Fruit fly (Drosophila melanogaster) whole organism, embryonic: ENCODE data around the gene RapGAP1.

Source experiments
- CG10267 ChIP-seq: fragments of 200-800 bp; sonication (Bioruptor generic); optimal IDR thresholded peaks from 2 replicates; lab custom pipeline; 2018; ENCODE audit warnings: missing biosample characterization, mild to moderate bottlenecking, missing genetic modification characterization, moderate library complexity
- CG10431 ChIP-seq: fragments of 200-800 bp; sonication (Bioruptor generic); optimal IDR thresholded peaks from 3 replicates; lab custom pipeline; 2018; ENCODE audit warnings: missing biosample characterization, mild to moderate bottlenecking, missing genetic modification characterization
- CG11456 ChIP-seq: fragments of 200-800 bp; sonication (Bioruptor generic); IDR thresholded peaks from 3 replicates; pipeline ENCODE4 v1.3.6; 2022; ENCODE audit warnings: missing biosample characterization, missing genetic modification characterization
- CG11504 ChIP-seq: fragments of 200-800 bp; sonication (Bioruptor generic); optimal IDR thresholded peaks from 3 replicates; lab custom pipeline; 2019; ENCODE audit warnings: missing biosample characterization, mild to moderate bottlenecking, missing genetic modification characterization, moderate library complexity
- CG11723 ChIP-seq: fragments of 200-800 bp; sonication (Bioruptor generic); optimal IDR thresholded peaks from 2 replicates; lab custom pipeline; 2017; ENCODE audit warnings: missing biosample characterization, mild to moderate bottlenecking, missing genetic modification characterization
- CG13296 ChIP-seq: fragments of 200-800 bp; sonication (Bioruptor generic); optimal IDR thresholded peaks from 3 replicates; lab custom pipeline; 2018; ENCODE audit warnings: missing biosample characterization, mild to moderate bottlenecking, missing genetic modification characterization
- CG13424 ChIP-seq: fragments of 200-800 bp; sonication (Bioruptor generic); optimal IDR thresholded peaks from 2 replicates; lab custom pipeline; 2019; ENCODE audit warnings: missing biosample characterization, mild to moderate bottlenecking, missing genetic modification characterization, moderate library complexity
- CG13894 ChIP-seq: fragments of 200-800 bp; sonication (Bioruptor generic); optimal IDR thresholded peaks from 3 replicates; lab custom pipeline; 2018; ENCODE audit warnings: missing biosample characterization, mild to moderate bottlenecking, missing genetic modification characterization, moderate library complexity
- CG15514 ChIP-seq: fragments of 200-800 bp; sonication (Bioruptor generic); optimal IDR thresholded peaks from 3 replicates; lab custom pipeline; 2017; ENCODE audit warnings: missing biosample characterization, missing genetic modification characterization, mild to moderate bottlenecking, moderate library complexity, missing genetic modification reagents
- CG18476 ChIP-seq: fragments of 200-800 bp; sonication (Bioruptor generic); optimal IDR thresholded peaks from 2 replicates; lab custom pipeline; 2016; ENCODE audit warnings: missing biosample characterization, mild to moderate bottlenecking, missing genetic modification characterization
- CG18599 ChIP-seq: fragments of 200-800 bp; sonication (Bioruptor generic); optimal IDR thresholded peaks from 3 replicates; lab custom pipeline; 2017; ENCODE audit warnings: missing biosample characterization, missing genetic modification characterization, mild to moderate bottlenecking, moderate library complexity, missing genetic modification reagents
- CG2116 ChIP-seq: fragments of 200-800 bp; sonication (Bioruptor generic); optimal IDR thresholded peaks from 3 replicates; lab custom pipeline; 2018; ENCODE audit warnings: missing biosample characterization, mild to moderate bottlenecking, missing genetic modification characterization
- CG31365 ChIP-seq: fragments of 200-800 bp; sonication (Bioruptor generic); optimal IDR thresholded peaks from 2 replicates; lab custom pipeline; 2018; ENCODE audit warnings: missing biosample characterization, mild to moderate bottlenecking, missing genetic modification characterization
- CG34224 ChIP-seq: fragments of 200-800 bp; sonication (Bioruptor generic); IDR thresholded peaks from 3 replicates; pipeline ENCODE4 v1.3.6; 2022; ENCODE audit warnings: missing biosample characterization, missing genetic modification characterization; ENCODE audit not compliant: partially characterized antibody
- CG34422 ChIP-seq: fragments of 200-800 bp; sonication (Bioruptor generic); IDR thresholded peaks from 3 replicates; pipeline ENCODE4 v1.3.6; 2022; ENCODE audit warnings: missing biosample characterization, missing genetic modification characterization
- CG4282 ChIP-seq: fragments of 200-800 bp; sonication (Bioruptor generic); optimal IDR thresholded peaks from 2 replicates; lab custom pipeline; 2016; ENCODE audit warnings: missing biosample characterization, missing genetic modification characterization
- CG4707 ChIP-seq: fragments of 200-800 bp; sonication (Bioruptor generic); optimal IDR thresholded peaks from 2 replicates; lab custom pipeline; 2018; ENCODE audit warnings: missing biosample characterization, mild to moderate bottlenecking, missing genetic modification characterization, moderate library complexity
- CG6689 ChIP-seq: fragments of 200-800 bp; sonication (Bioruptor generic); IDR thresholded peaks from 2 replicates; pipeline ENCODE4 v1.3.6; 2022; ENCODE audit warnings: missing biosample characterization, missing genetic modification characterization
- CG8281 ChIP-seq: fragments of 200-800 bp; sonication (Bioruptor generic); optimal IDR thresholded peaks from 2 replicates; lab custom pipeline; 2018; ENCODE audit warnings: missing biosample characterization, mild to moderate bottlenecking, missing genetic modification characterization, moderate library complexity
- CG8944 ChIP-seq: fragments of 200-800 bp; sonication (Bioruptor generic); optimal IDR thresholded peaks from 3 replicates; lab custom pipeline; 2016; ENCODE audit warnings: missing biosample characterization, missing genetic modification characterization
- Deaf1 ChIP-seq: fragments of 200-800 bp; optimal IDR thresholded peaks from 3 replicates; lab custom pipeline; 2019; ENCODE audit warnings: missing biosample characterization, mild to moderate bottlenecking, missing genetic modification characterization, moderate library complexity
- E2f2 ChIP-seq: fragments of 200-800 bp; sonication (Bioruptor generic); IDR thresholded peaks from 2 replicates; pipeline ENCODE4 v1.3.6; 2022; ENCODE audit warnings: missing biosample characterization, missing genetic modification characterization
- Ets97D ChIP-seq: fragments of 200-800 bp; sonication (Bioruptor generic); optimal IDR thresholded peaks from 3 replicates; lab custom pipeline; 2016; ENCODE audit warnings: missing biosample characterization, missing genetic modification characterization
- Fer1 ChIP-seq: fragments of 200-800 bp; sonication (Bioruptor generic); optimal IDR thresholded peaks from 2 replicates; lab custom pipeline; 2017; ENCODE audit warnings: missing biosample characterization, mild to moderate bottlenecking, missing genetic modification characterization
- HLHmδ ChIP-seq: fragments of 200-800 bp; sonication (Bioruptor generic); optimal IDR thresholded peaks from 2 replicates; lab custom pipeline; 2018; ENCODE audit warnings: missing biosample characterization, mild to moderate bottlenecking, missing genetic modification characterization, moderate library complexity
- Hr3 ChIP-seq: fragments of 200-800 bp; sonication (Bioruptor generic); optimal IDR thresholded peaks from 3 replicates; lab custom pipeline; 2016; ENCODE audit warnings: missing biosample characterization, missing genetic modification characterization
- Myb ChIP-seq: fragments of 200-800 bp; sonication (Bioruptor generic); optimal IDR thresholded peaks from 2 replicates; lab custom pipeline; 2016; ENCODE audit warnings: missing biosample characterization, missing genetic modification characterization
- Nf-YA ChIP-seq: fragments of 200-800 bp; sonication (Bioruptor generic); IDR thresholded peaks from 2 replicates; pipeline ENCODE4 v1.3.6; 2022; ENCODE audit warnings: missing biosample characterization, missing genetic modification characterization
- Nf-YC ChIP-seq: fragments of 200-800 bp; optimal IDR thresholded peaks from 3 replicates; lab custom pipeline; 2019; ENCODE audit warnings: missing biosample characterization, mild to moderate bottlenecking, missing genetic modification characterization, moderate library complexity
- Rx ChIP-seq: fragments of 200-800 bp; sonication (Bioruptor generic); IDR thresholded peaks from 2 replicates; pipeline ENCODE4 v1.3.6; 2022; ENCODE audit warnings: missing biosample characterization, missing genetic modification characterization
- Ssrp ChIP-seq: fragments of 200-800 bp; sonication (Bioruptor generic); optimal IDR thresholded peaks from 2 replicates; lab custom pipeline; 2018; ENCODE audit warnings: missing biosample characterization, mild to moderate bottlenecking, missing genetic modification characterization, moderate library complexity
- Xbp1 ChIP-seq: fragments of 200-800 bp; sonication (Bioruptor generic); optimal IDR thresholded peaks from 3 replicates; lab custom pipeline; 2016; ENCODE audit warnings: missing biosample characterization, mild to moderate bottlenecking, missing genetic modification characterization
- ap ChIP-seq: fragments of 200-800 bp; sonication (Bioruptor generic); IDR thresholded peaks from 2 replicates; pipeline ENCODE4 v1.3.6; 2022; ENCODE audit warnings: missing biosample characterization, missing genetic modification characterization
- ato ChIP-seq: fragments of 200-800 bp; sonication (Bioruptor generic); IDR thresholded peaks from 2 replicates; pipeline ENCODE4 v1.3.6; 2022; ENCODE audit warnings: missing biosample characterization, missing genetic modification characterization; ENCODE audit not compliant: partially characterized antibody
- az2 ChIP-seq: fragments of 200-800 bp; sonication (Bioruptor generic); optimal IDR thresholded peaks from 3 replicates; lab custom pipeline; 2016; ENCODE audit warnings: missing biosample characterization, missing genetic modification characterization
- bab2 ChIP-seq: fragments of 200-800 bp; sonication (Bioruptor generic); optimal IDR thresholded peaks from 2 replicates; lab custom pipeline; 2016; ENCODE audit warnings: missing biosample characterization, missing genetic modification characterization
- bcd ChIP-seq: fragments of 200-800 bp; sonication (Bioruptor generic); optimal IDR thresholded peaks from 2 replicates; lab custom pipeline; 2017; ENCODE audit warnings: missing biosample characterization, mild to moderate bottlenecking, missing genetic modification characterization
- dati ChIP-seq: fragments of 200-800 bp; sonication (Bioruptor generic); IDR thresholded peaks from 2 replicates; pipeline ENCODE4 v1.3.6; 2022; ENCODE audit warnings: missing biosample characterization, missing genetic modification characterization
- gem ChIP-seq: fragments of 200-800 bp; sonication (Bioruptor generic); optimal IDR thresholded peaks from 2 replicates; lab custom pipeline; 2019; ENCODE audit warnings: missing biosample characterization, mild to moderate bottlenecking, missing genetic modification characterization, moderate library complexity
- gsb ChIP-seq: fragments of 200-800 bp; sonication (Bioruptor generic); IDR thresholded peaks from 2 replicates; pipeline ENCODE4 v1.3.6; 2022; ENCODE audit warnings: missing biosample characterization, missing genetic modification characterization
- ind ChIP-seq: fragments of 200-800 bp; sonication (Bioruptor generic); optimal IDR thresholded peaks from 3 replicates; lab custom pipeline; 2016; ENCODE audit warnings: missing biosample characterization, missing genetic modification characterization
- insv ChIP-seq, 2 experiments: fragments of 200-800 bp; sonication (Bioruptor generic); optimal IDR thresholded peaks; 3 replicates each; lab custom pipeline; 2016 to 2018; ENCODE audit warnings: missing biosample characterization in 2 of 2, missing genetic modification characterization in 2 of 2
- klu ChIP-seq: fragments of 200-800 bp; sonication (Bioruptor generic); IDR thresholded peaks from 2 replicates; pipeline ENCODE4 v1.3.6; 2022; ENCODE audit warnings: missing biosample characterization, missing genetic modification characterization
- oc ChIP-seq: fragments of 200-800 bp; sonication (Bioruptor generic); optimal IDR thresholded peaks from 2 replicates; lab custom pipeline; 2018; ENCODE audit warnings: missing biosample characterization, mild to moderate bottlenecking, missing genetic modification characterization, moderate library complexity
- odd ChIP-seq: fragments of 200-800 bp; sonication (Bioruptor generic); optimal IDR thresholded peaks from 2 replicates; lab custom pipeline; 2017; ENCODE audit warnings: missing biosample characterization, mild to moderate bottlenecking, missing genetic modification characterization
- org-1 ChIP-seq: fragments of 200-800 bp; sonication (Bioruptor generic); optimal IDR thresholded peaks from 2 replicates; lab custom pipeline; 2017; ENCODE audit warnings: missing biosample characterization, missing genetic modification characterization
- pho ChIP-seq: fragments of 200-800 bp; sonication (Bioruptor generic); optimal IDR thresholded peaks from 2 replicates; lab custom pipeline; 2016; ENCODE audit warnings: missing biosample characterization, missing genetic modification characterization
- row ChIP-seq: fragments of 200-800 bp; sonication (Bioruptor generic); IDR thresholded peaks from 3 replicates; pipeline ENCODE4 v1.3.6; 2022; ENCODE audit warnings: missing biosample characterization, missing genetic modification characterization
- sisA ChIP-seq: fragments of 200-800 bp; sonication (Bioruptor generic); IDR thresholded peaks from 2 replicates; pipeline ENCODE4 v1.3.6; 2022; ENCODE audit warnings: missing biosample characterization, missing genetic modification characterization
- ttk ChIP-seq: fragments of 200-800 bp; sonication (Bioruptor generic); IDR thresholded peaks from 2 replicates; pipeline ENCODE4 v2.1.2; 2022; ENCODE audit warnings: missing biosample characterization, missing genetic modification characterization
- tx ChIP-seq: fragments of 200-800 bp; sonication (Bioruptor generic); optimal IDR thresholded peaks from 2 replicates; lab custom pipeline; 2016; ENCODE audit warnings: missing biosample characterization, missing genetic modification characterization

The RapGAP1 gene

DNA sequence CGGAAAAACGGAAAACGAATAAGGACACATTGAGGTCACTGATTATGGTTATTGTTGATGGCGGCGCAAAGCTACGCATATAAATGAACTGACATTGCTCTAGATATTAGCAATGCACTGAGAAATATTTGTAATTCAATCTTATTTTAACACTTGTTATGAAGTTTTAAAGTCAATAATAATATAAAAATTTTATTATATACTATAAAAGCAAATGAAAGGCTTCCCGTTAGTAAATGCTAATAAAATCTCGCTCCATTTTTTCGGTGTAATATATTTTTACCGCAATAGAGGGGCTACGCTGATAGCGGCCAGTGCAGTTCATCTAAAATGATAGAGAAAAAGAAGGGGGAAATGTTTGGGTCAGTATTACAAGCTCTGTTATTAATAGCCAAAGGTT lies 86.9 kb downstream of the RapGAP1 start (continued):
- TF ChIP-seq ind (peak; percentile 47), bab2 (no peak), CG10431 (GFP tag; lab: Kevin White, UChicago) (no peak), klu (GFP tag; lab: Robert Waterston, UW) (peak; percentile 32; the same call in 1 of the 2 replicates), odd (GFP tag; lab: Kevin White, UChicago) (peak; percentile 18), CG11504 (tag; lab: Kevin White, UChicago) (peak; percentile 80), Ssrp (tag; lab: Kevin White, UChicago) (peak; percentile 48), CG10267 (tag; lab: Kevin White, UChicago) (peak; percentile 48), az2 (GFP tag; lab: Kevin White, UChicago) (peak; percentile 47), Fer1 (GFP tag; lab: Kevin White, UChicago) (peak; percentile 62), E2f2 (GFP tag; lab: Robert Waterston, UW) (peak; percentile 47; the same call in 1 of the 2 replicates), dati (GFP tag; lab: Robert Waterston, UW) (0 out of 2 replicates have a peak, but pooled peaks have one; percentile 18), CG11723 (GFP tag; lab: Kevin White, UChicago) (peak; percentile 14), Rx (GFP tag; lab: Robert Waterston, UW) (peak; percentile 40; the same call in 1 of the 2 replicates), oc (tag; lab: Kevin White, UChicago) (peak; percentile 41), CG11456 (GFP tag; lab: Robert Waterston, UW) (no peak), Hr3 (GFP tag; lab: Kevin White, UChicago) (peak; percentile 37), ato (GFP tag; lab: Robert Waterston, UW) (no peak), CG18476 (GFP tag; lab: Kevin White, UChicago) (no peak), CG8944 (GFP tag; lab: Kevin White, UChicago) (no peak), bcd (GFP tag; lab: Kevin White, UChicago) (peak; percentile 0), sisA (GFP tag; lab: Robert Waterston, UW) (peak; percentile 65), CG4707 (GFP tag; lab: Kevin White, UChicago) (no peak), CG34422 (peak; percentile 44; the same call in 1 of the 3 replicates), HLHmδ (GFP tag; lab: Kevin White, UChicago) (no peak), gsb (GFP tag; lab: Robert Waterston, UW) (no peak), Ets97D (GFP tag; lab: Kevin White, UChicago) (no peak), CG13296 (GFP tag; lab: Kevin White, UChicago) (peak; percentile 51), CG15514 (peak; percentile 39), CG8281 (peak; percentile 12), CG34224 (GFP tag; lab: Robert Waterston, UW) (no peak), ap (GFP tag; lab: Robert Waterston, UW) (0 out of 2 replicates have a peak, but pooled peaks have one; percentile 26), CG13894 (tag; lab: Kevin White, UChicago) (no peak), CG6689 (GFP tag; lab: Robert Waterston, UW) (peak; percentile 66), CG31365 (no peak), CG2116 (no peak), Myb (GFP tag; lab: Kevin White, UChicago) (no peak), CG4282 (GFP tag; lab: Kevin White, UChicago) (no peak), gem (tag; lab: Kevin White, UChicago) (peak; percentile 81), ttk (no peak), Nf-YC (tag; lab: Kevin White, UChicago) (peak; percentile 38), CG13424 (tag; lab: Kevin White, UChicago) (peak; percentile 65), CG18599 (GFP tag; lab: Kevin White, UChicago) (peak; percentile 41), org-1 (GFP tag; lab: Kevin White, UChicago) (no peak), tx (GFP tag; lab: Kevin White, UChicago) (no peak), Deaf1 (tag; lab: Kevin White, UChicago) (no peak), row (GFP tag; lab: Robert Waterston, UW) (peak; percentile 76), Xbp1 (GFP tag; lab: Kevin White, UChicago) (peak; percentile 51), insv (GFP tag; optimal IDR thresholded peaks at IDR 0.05; lab: Kevin White, UChicago) (no peak), pho (no peak), Nf-YA (GFP tag; lab: Robert Waterston, UW) (0 out of 2 replicates have a peak, but pooled peaks have one; percentile 37)
